Fruit fly (Drosophila melanogaster) whole organism, embryonic: ENCODE results near the gene CG1273.
A peak's percentile ranks its signal among the peaks of the same experiment; 100 is the strongest.

ENCODE experiments used
- Blimp-1 ChIP-seq: fragments of 200-800 bp; sonication (Bioruptor generic); optimal IDR thresholded peaks from 3 replicates; lab custom pipeline; 2018; ENCODE audit warnings: missing biosample characterization, missing genetic modification characterization, mild to moderate bottlenecking, moderate library complexity, missing genetic modification reagents
- CG11247 ChIP-seq: fragments of 200-800 bp; sonication (Bioruptor generic); IDR thresholded peaks from 2 replicates; pipeline ENCODE4 v1.3.6; 2022; ENCODE audit warnings: missing biosample characterization, missing genetic modification characterization
- CG11504 ChIP-seq: fragments of 200-800 bp; sonication (Bioruptor generic); optimal IDR thresholded peaks from 3 replicates; lab custom pipeline; 2019; ENCODE audit warnings: missing biosample characterization, mild to moderate bottlenecking, missing genetic modification characterization, moderate library complexity
- CG12391 ChIP-seq: fragments of 200-800 bp; sonication (Bioruptor generic); optimal IDR thresholded peaks from 3 replicates; lab custom pipeline; 2018; ENCODE audit warnings: missing biosample characterization, mild to moderate bottlenecking, missing genetic modification characterization, moderate library complexity
- CG13775 ChIP-seq: fragments of 200-800 bp; sonication (Bioruptor generic); optimal IDR thresholded peaks from 3 replicates; lab custom pipeline; 2017; ENCODE audit warnings: missing biosample characterization, mild to moderate bottlenecking, missing genetic modification characterization
- CG17186 ChIP-seq: fragments of 200-800 bp; sonication (Bioruptor generic); optimal IDR thresholded peaks from 3 replicates; lab custom pipeline; 2017; ENCODE audit warnings: missing biosample characterization, missing genetic modification reagents, missing genetic modification characterization
- CG17802 ChIP-seq: fragments of 200-800 bp; sonication (Bioruptor generic); optimal IDR thresholded peaks from 2 replicates; lab custom pipeline; 2018; ENCODE audit warnings: missing biosample characterization, mild to moderate bottlenecking, missing genetic modification characterization, moderate library complexity
- CG18599 ChIP-seq: fragments of 200-800 bp; sonication (Bioruptor generic); optimal IDR thresholded peaks from 3 replicates; lab custom pipeline; 2017; ENCODE audit warnings: missing biosample characterization, missing genetic modification characterization, mild to moderate bottlenecking, moderate library complexity, missing genetic modification reagents
- CG2116 ChIP-seq: fragments of 200-800 bp; sonication (Bioruptor generic); optimal IDR thresholded peaks from 3 replicates; lab custom pipeline; 2018; ENCODE audit warnings: missing biosample characterization, mild to moderate bottlenecking, missing genetic modification characterization
- CG34376 ChIP-seq: fragments of 200-800 bp; sonication (Bioruptor generic); optimal IDR thresholded peaks from 2 replicates; lab custom pipeline; 2018; ENCODE audit warnings: missing biosample characterization, mild to moderate bottlenecking, missing genetic modification characterization
- CG4617 ChIP-seq: fragments of 200-800 bp; sonication (Bioruptor generic); optimal IDR thresholded peaks from 3 replicates; lab custom pipeline; 2016; ENCODE audit warnings: missing biosample characterization, missing genetic modification characterization, borderline replicate concordance
- CG4820 ChIP-seq: fragments of 200-800 bp; sonication (Bioruptor generic); optimal IDR thresholded peaks from 3 replicates; lab custom pipeline; 2016; ENCODE audit warnings: missing biosample characterization, missing genetic modification characterization
- CG6854 ChIP-seq: fragments of 200-800 bp; sonication (Bioruptor generic); optimal IDR thresholded peaks from 3 replicates; lab custom pipeline; 2017; ENCODE audit warnings: missing biosample characterization, mild to moderate bottlenecking, missing genetic modification characterization
- CG9437 ChIP-seq: fragments of 200-800 bp; sonication (Bioruptor generic); optimal IDR thresholded peaks from 2 replicates; lab custom pipeline; 2018; ENCODE audit warnings: missing biosample characterization, mild to moderate bottlenecking, missing genetic modification characterization
- CTCF ChIP-seq: fragments of 200-800 bp; sonication (Bioruptor generic); optimal IDR thresholded peaks from 2 replicates; lab custom pipeline; 2017; ENCODE audit warnings: missing biosample characterization, mild to moderate bottlenecking, missing genetic modification characterization, moderate library complexity
- GATAe ChIP-seq: fragments of 200-800 bp; sonication (Bioruptor generic); conservative IDR thresholded peaks from 2 replicates; pipeline ENCODE4 v1.3.6; 2022; ENCODE audit warnings: missing biosample characterization, missing genetic modification characterization
- H2.0 ChIP-seq: fragments of 200-800 bp; sonication (Bioruptor generic); IDR thresholded peaks from 2 replicates; pipeline ENCODE4 v1.3.6; 2022; ENCODE audit warnings: missing biosample characterization, missing genetic modification characterization
- HLH54F ChIP-seq: fragments of 200-800 bp; sonication (Bioruptor generic); optimal IDR thresholded peaks from 3 replicates; lab custom pipeline; 2016; ENCODE audit warnings: missing biosample characterization, missing genetic modification characterization
- Lpt ChIP-seq: fragments of >200 bp; optimal IDR thresholded peaks from 2 replicates; lab custom pipeline; 2018; ENCODE audit warnings: missing biosample characterization, missing genetic modification characterization
- MESR4 ChIP-seq: fragments of 200-800 bp; sonication (Bioruptor generic); optimal IDR thresholded peaks from 2 replicates; lab custom pipeline; 2018; ENCODE audit warnings: missing biosample characterization, mild to moderate bottlenecking, missing genetic modification characterization, moderate library complexity
- Mad ChIP-seq: fragments of 200-800 bp; sonication (Bioruptor generic); optimal IDR thresholded peaks from 2 replicates; lab custom pipeline; 2016; ENCODE audit warnings: missing biosample characterization, missing genetic modification characterization
- Med ChIP-seq: fragments of 200-800 bp; sonication (Bioruptor generic); peaks from one replicate; lab custom pipeline; 2016; ENCODE audit warnings: missing biosample characterization, missing genetic modification characterization, mild to moderate bottlenecking, inconsistent platforms, moderate library complexity
- Poxn ChIP-seq: fragments of 200-800 bp; sonication (Bioruptor generic); IDR thresholded peaks from 2 replicates; pipeline ENCODE4 v1.3.6; 2022; ENCODE audit warnings: missing biosample characterization, missing genetic modification characterization
- Ptx1 ChIP-seq: fragments of 200-800 bp; sonication (Bioruptor generic); IDR thresholded peaks from 2 replicates; pipeline ENCODE4 v1.3.6; 2022; ENCODE audit warnings: missing biosample characterization, missing genetic modification characterization
- Ravus ChIP-seq: fragments of 200-800 bp; sonication (Bioruptor generic); IDR thresholded peaks from 2 replicates; pipeline ENCODE4 v1.3.6; 2022; ENCODE audit warnings: missing biosample characterization, missing genetic modification characterization
- Rfx ChIP-seq: fragments of 200-800 bp; sonication (Bioruptor generic); IDR thresholded peaks from 2 replicates; pipeline ENCODE4 v1.3.6; 2022; ENCODE audit warnings: missing biosample characterization, missing genetic modification characterization
- Sox102F ChIP-seq: fragments of 200-800 bp; sonication (Bioruptor generic); optimal IDR thresholded peaks from 2 replicates; lab custom pipeline; 2018; ENCODE audit warnings: missing biosample characterization, mild to moderate bottlenecking, missing genetic modification characterization, moderate library complexity
- Sry-β ChIP-seq: fragments of 200-800 bp; sonication (Bioruptor generic); optimal IDR thresholded peaks from 2 replicates; lab custom pipeline; 2018; ENCODE audit warnings: missing biosample characterization, mild to moderate bottlenecking, missing genetic modification characterization, moderate library complexity
- Sry-δ ChIP-seq: fragments of 200-800 bp; sonication (Bioruptor generic); optimal IDR thresholded peaks from 2 replicates; lab custom pipeline; 2016; ENCODE audit warnings: missing biosample characterization, missing genetic modification characterization
- ato ChIP-seq: fragments of 200-800 bp; sonication (Bioruptor generic); IDR thresholded peaks from 2 replicates; pipeline ENCODE4 v1.3.6; 2022; ENCODE audit warnings: missing biosample characterization, missing genetic modification characterization; ENCODE audit not compliant: partially characterized antibody
- bsh ChIP-seq, 2 experiments: fragments of 200-800 bp; sonication (Bioruptor generic); optimal IDR thresholded peaks; 2 replicates each; lab custom pipeline; 2017 to 2018; ENCODE audit warnings: mild to moderate bottlenecking in 2 of 2, missing biosample characterization in 2 of 2, missing genetic modification characterization in 2 of 2, moderate library complexity in 1 of 2
- btn ChIP-seq: fragments of 200-800 bp; sonication (Bioruptor generic); optimal IDR thresholded peaks from 2 replicates; lab custom pipeline; 2016; ENCODE audit warnings: missing biosample characterization, missing genetic modification characterization
- chinmo ChIP-seq: fragments of 200-800 bp; sonication (Bioruptor generic); IDR thresholded peaks from 4 replicates; pipeline ENCODE4 v1.3.6; 2022; ENCODE audit warnings: missing biosample characterization, missing genetic modification characterization; ENCODE audit not compliant: partially characterized antibody
- ci ChIP-seq: fragments of 200-800 bp; sonication (Bioruptor generic); IDR thresholded peaks from 3 replicates; pipeline ENCODE4 v1.3.6; 2022; ENCODE audit warnings: missing biosample characterization, missing genetic modification characterization
- dan ChIP-seq: fragments of 200-800 bp; sonication (Bioruptor generic); IDR thresholded peaks from 2 replicates; pipeline ENCODE4 v1.3.6; 2022; ENCODE audit warnings: missing biosample characterization, missing genetic modification characterization
- ind ChIP-seq: fragments of 200-800 bp; sonication (Bioruptor generic); optimal IDR thresholded peaks from 3 replicates; lab custom pipeline; 2016; ENCODE audit warnings: missing biosample characterization, missing genetic modification characterization
- lola ChIP-seq, 3 experiments: fragments of >200 bp in 2 of 3; fragments of 200-800 bp in 1 of 3; sonication (Bioruptor generic) in 1 of 3; optimal IDR thresholded peaks; 2 replicates each; lab custom pipeline; 2017 to 2019; ENCODE audit warnings: missing biosample characterization in 3 of 3, missing genetic modification characterization in 3 of 3, mild to moderate bottlenecking in 1 of 3, moderate library complexity in 1 of 3
- maf-S ChIP-seq: fragments of 200-800 bp; sonication (Bioruptor generic); optimal IDR thresholded peaks from 2 replicates; lab custom pipeline; 2016; ENCODE audit warnings: missing biosample characterization, missing genetic modification characterization
- org-1 ChIP-seq: fragments of 200-800 bp; sonication (Bioruptor generic); optimal IDR thresholded peaks from 2 replicates; lab custom pipeline; 2017; ENCODE audit warnings: missing biosample characterization, missing genetic modification characterization
- slou ChIP-seq: fragments of 200-800 bp; sonication (Bioruptor generic); optimal IDR thresholded peaks from 3 replicates; lab custom pipeline; 2016; ENCODE audit warnings: missing biosample characterization, missing genetic modification characterization
- ssp ChIP-seq: fragments of 200-800 bp; sonication (Bioruptor generic); IDR thresholded peaks from 2 replicates; pipeline ENCODE4 v1.3.6; 2022; ENCODE audit warnings: missing biosample characterization, missing genetic modification characterization
- stc ChIP-seq: fragments of 200-800 bp; sonication (Bioruptor generic); IDR thresholded peaks from 2 replicates; pipeline ENCODE4 v1.3.6; 2022; ENCODE audit warnings: missing biosample characterization, missing genetic modification characterization
- tio ChIP-seq: fragments of 200-800 bp; sonication (Bioruptor generic); optimal IDR thresholded peaks from 2 replicates; lab custom pipeline; 2017; ENCODE audit warnings: missing biosample characterization, missing genetic modification characterization, inconsistent platforms
- zen2 ChIP-seq: fragments of 200-800 bp; sonication (Bioruptor generic); IDR thresholded peaks from 3 replicates; pipeline ENCODE4 v1.3.6; 2022; ENCODE audit warnings: missing biosample characterization, missing genetic modification characterization; ENCODE audit not compliant: partially characterized antibody

CG1273 gene

DNA sequence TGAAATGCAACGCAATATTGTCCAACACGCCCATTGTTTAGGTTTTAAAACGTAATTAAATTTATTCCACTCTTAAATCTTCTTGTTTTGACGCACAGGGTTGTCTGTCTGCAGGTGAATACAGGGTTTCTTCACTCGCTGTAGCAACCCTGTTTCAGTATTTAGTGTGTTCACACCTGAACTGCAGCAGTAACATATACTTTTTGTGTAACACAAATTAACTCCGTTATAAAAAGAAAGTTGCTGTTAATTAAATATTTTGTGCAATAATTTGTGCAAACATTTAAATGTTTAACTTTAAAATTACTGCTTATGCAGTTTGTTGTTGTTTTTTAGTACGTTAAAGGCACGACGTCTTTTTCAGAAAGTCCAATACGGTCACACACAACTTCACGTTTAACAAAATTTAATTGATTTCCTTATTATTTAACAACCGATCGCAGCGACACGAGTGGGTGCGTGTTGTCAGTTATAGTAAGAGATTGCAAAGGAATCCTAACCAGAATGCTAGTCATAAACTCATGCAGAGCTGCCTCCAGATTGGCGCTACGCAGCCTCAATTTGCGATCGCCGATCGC is 28.7 kb downstream of the CG1273 start, which contains the start of the genes CG15012 and Fdx2 (continued):
- TF ChIP-seq chinmo (GFP tag; lab: Robert Waterston, UW) (0 out of 4 replicates have a peak, but pooled peaks have one; percentile 36), CG2116 (peak; percentile 97), CG17802 (tag; lab: Kevin White, UChicago) (peak; percentile 88), CG34376 (peak; percentile 41), Mad (GFP tag; lab: Kevin White, UChicago) (peak; percentile 29), CG9437 (GFP tag; lab: Kevin White, UChicago) (peak; percentile 28), slou (GFP tag; lab: Kevin White, UChicago) (peak; percentile 8), stc (GFP tag; lab: Robert Waterston, UW) (no peak), Ptx1 (GFP tag; lab: Robert Waterston, UW) (0 out of 2 replicates have a peak, but pooled peaks have one; percentile 6), Rfx (GFP tag; lab: Robert Waterston, UW) (0 out of 2 replicates have a peak, but pooled peaks have one; percentile 23), lola (GFP tag; optimal IDR thresholded peaks at IDR 0.05; lab: Kevin White, UChicago) (peak in 1 of 3 experiments; percentile 31), CTCF (GFP tag; lab: Kevin White, UChicago) (peak; percentile 19), tio (no peak), CG4820 (GFP tag; lab: Kevin White, UChicago) (no peak), CG11247 (GFP tag; lab: Robert Waterston, UW) (no peak), Lpt (no peak), Ravus (no peak), H2.0 (no peak), dan (GFP tag; lab: Robert Waterston, UW) (no peak), maf-S (no peak), Sox102F (no peak), CG18599 (GFP tag; lab: Kevin White, UChicago) (no peak), ind (GFP tag; lab: Kevin White, UChicago) (peak; percentile 37), CG6854 (GFP tag; lab: Kevin White, UChicago) (no peak), GATAe (no peak), Sry-β (GFP tag; lab: Kevin White, UChicago) (no peak), CG13775 (peak; percentile 24), ssp (GFP tag; lab: Robert Waterston, UW) (peak; percentile 92), btn (GFP tag; lab: Kevin White, UChicago) (no peak), MESR4 (GFP tag; lab: Kevin White, UChicago) (peak; percentile 84), ci (GFP tag; lab: Robert Waterston, UW) (peak; percentile 13; the same call in 1 of the 3 replicates), bsh (GFP tag; optimal IDR thresholded peaks at IDR 0.05; lab: Kevin White, UChicago) (peak in 1 of 2 experiments; percentile 1), Blimp-1 (GFP tag; lab: Kevin White, UChicago) (peak; percentile 22), org-1 (no peak), ato (GFP tag; lab: Robert Waterston, UW) (no peak), CG11504 (tag; lab: Kevin White, UChicago) (no peak), Sry-δ (GFP tag; lab: Kevin White, UChicago) (peak; percentile 50), CG17186 (GFP tag; lab: Kevin White, UChicago) (peak; percentile 2), Med (GFP tag; lab: Kevin White, UChicago) (peak; percentile 88), CG4617 (GFP tag; lab: Kevin White, UChicago) (peak; percentile 96), CG12391 (tag; lab: Kevin White, UChicago) (peak; percentile 57), Poxn (no peak), HLH54F (peak; percentile 22), zen2 (GFP tag; lab: Robert Waterston, UW) (no peak)
